Fruit fly (Drosophila melanogaster) whole organism, pupa: ENCODE data around the gene CG17197.
A peak's percentile ranks its signal among the peaks of the same experiment; 100 is the strongest.

Experiments
- CG14655 ChIP-seq: fragments of 200-800 bp; sonication (Bioruptor generic); optimal IDR thresholded peaks from 3 replicates; lab custom pipeline; 2017; ENCODE audit warnings: mild to moderate bottlenecking, missing biosample characterization, missing genetic modification reagents, missing genetic modification characterization
- Pif1B ChIP-seq: fragments of 200-800 bp; sonication (Bioruptor generic); optimal IDR thresholded peaks from 3 replicates; lab custom pipeline; 2016; ENCODE audit warnings: missing biosample characterization, missing genetic modification characterization

DNA sequence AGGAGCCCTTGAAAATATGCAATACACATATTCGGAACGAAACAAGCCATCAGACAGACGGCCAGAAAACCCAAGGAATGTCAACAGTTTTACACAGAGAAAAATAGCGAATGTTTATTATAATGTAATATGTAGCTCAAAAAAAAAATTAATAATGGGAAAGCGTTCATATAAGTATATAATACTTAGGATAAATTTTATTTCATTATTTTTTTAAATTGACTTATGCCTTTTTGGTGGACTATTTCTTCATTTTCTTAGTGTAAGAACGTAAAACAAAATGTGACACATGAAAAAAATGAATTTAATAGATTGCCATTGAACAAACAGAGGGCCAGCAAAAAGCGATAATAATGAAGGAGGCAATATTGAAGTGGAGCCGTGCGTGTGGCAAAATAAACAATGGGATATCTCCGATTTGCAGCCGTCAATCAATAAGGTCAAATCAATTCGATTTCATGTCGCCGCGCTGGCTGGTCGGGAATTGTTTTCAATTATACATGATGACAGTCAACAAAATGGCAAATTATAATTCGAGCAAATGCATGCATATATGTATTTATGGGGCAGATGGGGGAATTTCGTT lies 20.2 kb downstream of the CG17197 start:
- TF ChIP-seq CG14655 (peak; percentile 3), Pif1B (no peak)
